Worm (Caenorhabditis elegans) whole organism, L3 larva: ENCODE measurements around the gene R11G1.2.

Experiments used
- R02D3.7 ChIP-seq: fragments of 150-350 bp; optimal IDR thresholded peaks from 2 replicates; lab custom pipeline; 2014; ENCODE audit warnings: missing biosample characterization, missing genetic modification characterization
- ZK546.5 ChIP-seq: sonication (generic microtip); optimal IDR thresholded peaks from 2 replicates; lab custom pipeline; 2017; ENCODE audit warnings: missing biosample characterization, missing genetic modification characterization
- aly-2 ChIP-seq: fragments of 150-350 bp; optimal IDR thresholded peaks from 2 replicates; lab custom pipeline; 2014; ENCODE audit warnings: missing biosample characterization, missing genetic modification characterization
- ama-1 ChIP-seq: fragments of 150-350 bp; optimal IDR thresholded peaks from 2 replicates; lab custom pipeline; 2018
- ceh-16 ChIP-seq: sonication (generic microtip); optimal IDR thresholded peaks from 2 replicates; lab custom pipeline; 2017; ENCODE audit warnings: missing biosample characterization, missing genetic modification characterization
- ceh-28 ChIP-seq: fragments of 150-350 bp; optimal IDR thresholded peaks from 2 replicates; lab custom pipeline; 2014; ENCODE audit warnings: missing biosample characterization, missing genetic modification reagents, missing genetic modification characterization
- ceh-82 ChIP-seq: fragments of 150-350 bp; optimal IDR thresholded peaks from 2 replicates; lab custom pipeline; 2014; ENCODE audit warnings: missing biosample characterization, missing genetic modification characterization
- ceh-9 ChIP-seq: sonication (generic microtip); optimal IDR thresholded peaks from 2 replicates; lab custom pipeline; 2018; ENCODE audit warnings: missing biosample characterization, missing genetic modification characterization
- daf-12 ChIP-seq: fragments of 150-350 bp; optimal IDR thresholded peaks from 2 replicates; lab custom pipeline; 2014; ENCODE audit warnings: missing biosample characterization, missing genetic modification reagents, missing genetic modification characterization
- egl-27 ChIP-seq: sonication (generic microtip); optimal IDR thresholded peaks from 4 replicates; lab custom pipeline; 2017; ENCODE audit warnings: missing biosample characterization, missing genetic modification reagents, missing genetic modification characterization
- egl-5 ChIP-seq: fragments of 150-350 bp; optimal IDR thresholded peaks from 2 replicates; lab custom pipeline; 2017; ENCODE audit warnings: missing biosample characterization, missing genetic modification reagents, missing genetic modification characterization, inconsistent platforms
- elt-1 ChIP-seq: fragments of 150-350 bp; optimal IDR thresholded peaks from 2 replicates; lab custom pipeline; 2014; ENCODE audit warnings: missing biosample characterization, missing genetic modification characterization
- elt-2 ChIP-seq: sonication (generic microtip); optimal IDR thresholded peaks from 2 replicates; lab custom pipeline; 2016; ENCODE audit warnings: missing genetic modification reagents, mild to moderate bottlenecking, missing genetic modification characterization, missing compliant biosample characterization
- elt-3 ChIP-seq, 3 experiments: fragments of 150-350 bp in 1 of 3; sonication (generic microtip) in 2 of 3; optimal IDR thresholded peaks; 2 replicates in 2 of 3; 4 replicates in 1 of 3; lab custom pipeline; 2014 to 2017; ENCODE audit warnings: missing biosample characterization in 3 of 3, missing genetic modification characterization in 3 of 3
- eor-1 ChIP-seq, 2 experiments: fragments of 150-350 bp; optimal IDR thresholded peaks; 2 replicates each; lab custom pipeline; 2014 to 2018; ENCODE audit warnings: missing biosample characterization in 2 of 2, missing genetic modification characterization in 2 of 2
- fkh-10 ChIP-seq: sonication (generic microtip); optimal IDR thresholded peaks from 2 replicates; lab custom pipeline; 2017; ENCODE audit warnings: missing biosample characterization, missing genetic modification reagents, missing genetic modification characterization
- fkh-2 ChIP-seq: fragments of 150-350 bp; optimal IDR thresholded peaks from 2 replicates; lab custom pipeline; 2014; ENCODE audit warnings: missing biosample characterization, missing genetic modification reagents, missing genetic modification characterization
- fos-1 ChIP-seq: fragments of 150-350 bp; optimal IDR thresholded peaks from 2 replicates; lab custom pipeline; 2014; ENCODE audit warnings: missing biosample characterization, missing genetic modification characterization
- hmg-11 ChIP-seq: sonication (generic microtip); optimal IDR thresholded peaks from 2 replicates; lab custom pipeline; 2016; ENCODE audit warnings: missing genetic modification characterization, missing compliant biosample characterization
- jun-1 ChIP-seq: fragments of 150-350 bp; optimal IDR thresholded peaks from 2 replicates; lab custom pipeline; 2014; ENCODE audit warnings: missing biosample characterization, missing genetic modification reagents, missing genetic modification characterization
- lin-15B ChIP-seq: fragments of 150-350 bp; optimal IDR thresholded peaks from 2 replicates; lab custom pipeline; 2014; ENCODE audit warnings: missing biosample characterization, missing genetic modification characterization
- lin-39 ChIP-seq: fragments of 150-350 bp; optimal IDR thresholded peaks from 2 replicates; lab custom pipeline; 2018; ENCODE audit warnings: missing biosample characterization, missing genetic modification reagents, missing genetic modification characterization
- lsy-12 ChIP-seq: sonication (generic microtip); optimal IDR thresholded peaks from 2 replicates; lab custom pipeline; 2016; ENCODE audit warnings: mild to moderate bottlenecking, missing genetic modification characterization, missing compliant biosample characterization
- mdl-1 ChIP-seq: fragments of 150-350 bp; optimal IDR thresholded peaks from 2 replicates; lab custom pipeline; 2014; ENCODE audit warnings: missing biosample characterization, missing genetic modification characterization
- mml-1 ChIP-seq: fragments of 150-350 bp; sonication (generic microtip); optimal IDR thresholded peaks from 3 replicates; lab custom pipeline; 2014; ENCODE audit warnings: missing biosample characterization, missing genetic modification characterization
- nfya-1 ChIP-seq: sonication (generic microtip); optimal IDR thresholded peaks from 2 replicates; lab custom pipeline; 2017; ENCODE audit warnings: missing genetic modification characterization, mild to moderate bottlenecking, missing compliant biosample characterization, antibody characterized with exemption, moderate library complexity; ENCODE audit not compliant: insufficient read depth
- nhr-11 ChIP-seq: fragments of 150-350 bp; optimal IDR thresholded peaks from 2 replicates; lab custom pipeline; 2014; ENCODE audit warnings: missing biosample characterization, missing genetic modification characterization
- nhr-12 ChIP-seq: fragments of 150-350 bp; optimal IDR thresholded peaks from 2 replicates; lab custom pipeline; 2014; ENCODE audit warnings: missing biosample characterization, missing genetic modification characterization
- nhr-23 ChIP-seq: fragments of 150-350 bp; optimal IDR thresholded peaks from 2 replicates; lab custom pipeline; 2014; ENCODE audit warnings: missing biosample characterization, missing genetic modification reagents, missing genetic modification characterization
- nhr-237 ChIP-seq: fragments of 150-350 bp; optimal IDR thresholded peaks from 2 replicates; lab custom pipeline; 2014; ENCODE audit warnings: missing biosample characterization, missing genetic modification characterization
- nhr-25 ChIP-seq: sonication (generic microtip); optimal IDR thresholded peaks from 2 replicates; lab custom pipeline; 2017; ENCODE audit warnings: missing biosample characterization, missing genetic modification characterization
- nhr-28 ChIP-seq: fragments of 150-350 bp; optimal IDR thresholded peaks from 2 replicates; lab custom pipeline; 2014; ENCODE audit warnings: missing biosample characterization, missing genetic modification characterization
- nhr-43 ChIP-seq: sonication (generic microtip); optimal IDR thresholded peaks from 2 replicates; lab custom pipeline; 2016; ENCODE audit warnings: mild to moderate bottlenecking, missing genetic modification characterization, missing compliant biosample characterization; ENCODE audit not compliant: poor library complexity, severe bottlenecking
- nhr-67 ChIP-seq: fragments of 150-350 bp; optimal IDR thresholded peaks from 2 replicates; lab custom pipeline; 2014; ENCODE audit warnings: missing biosample characterization, missing genetic modification characterization
- nhr-76 ChIP-seq: fragments of 150-350 bp; sonication (generic microtip); optimal IDR thresholded peaks from 5 replicates; lab custom pipeline; 2014; ENCODE audit warnings: missing biosample characterization, missing genetic modification characterization
- nhr-77 ChIP-seq: fragments of 150-350 bp; optimal IDR thresholded peaks from 2 replicates; lab custom pipeline; 2014; ENCODE audit warnings: missing biosample characterization, missing genetic modification characterization
- pha-4 ChIP-seq: fragments of 150-350 bp; optimal IDR thresholded peaks from 2 replicates; lab custom pipeline; 2014; ENCODE audit warnings: missing biosample characterization, missing genetic modification reagents, missing genetic modification characterization
- pqm-1 ChIP-seq: fragments of 150-350 bp; optimal IDR thresholded peaks from 2 replicates; lab custom pipeline; 2017; ENCODE audit warnings: missing biosample characterization, missing genetic modification characterization, inconsistent platforms
- sea-2 ChIP-seq: fragments of 150-350 bp; sonication (generic microtip); optimal IDR thresholded peaks from 4 replicates; lab custom pipeline; 2014; ENCODE audit warnings: missing biosample characterization, missing genetic modification reagents, missing genetic modification characterization
- skn-1 ChIP-seq: fragments of 150-350 bp; optimal IDR thresholded peaks from 2 replicates; lab custom pipeline; 2014; ENCODE audit warnings: missing biosample characterization, missing genetic modification characterization
- snpc-4 ChIP-seq: fragments of 150-350 bp; optimal IDR thresholded peaks from 2 replicates; lab custom pipeline; 2014; ENCODE audit warnings: missing biosample characterization, missing genetic modification characterization
- tbx-2 ChIP-seq: sonication (generic microtip); optimal IDR thresholded peaks from 2 replicates; lab custom pipeline; 2016; ENCODE audit warnings: mild to moderate bottlenecking, missing genetic modification characterization, missing compliant biosample characterization
- unc-39 ChIP-seq: sonication (generic microtip); optimal IDR thresholded peaks from 4 replicates; lab custom pipeline; 2017; ENCODE audit warnings: missing biosample characterization, missing genetic modification characterization
- unc-62 ChIP-seq: fragments of 150-350 bp; sonication (generic microtip); optimal IDR thresholded peaks from 4 replicates; lab custom pipeline; 2014; ENCODE audit warnings: missing biosample characterization, missing genetic modification reagents, missing genetic modification characterization
- zag-1 ChIP-seq: fragments of 150-350 bp; optimal IDR thresholded peaks from 2 replicates; lab custom pipeline; 2014; ENCODE audit warnings: missing biosample characterization, missing genetic modification characterization
- ztf-11 ChIP-seq: fragments of 150-350 bp; optimal IDR thresholded peaks from 2 replicates; lab custom pipeline; 2014; ENCODE audit warnings: missing biosample characterization, missing genetic modification characterization
- ztf-4 ChIP-seq: fragments of 150-350 bp; optimal IDR thresholded peaks from 2 replicates; lab custom pipeline; 2014; ENCODE audit warnings: missing biosample characterization, missing genetic modification characterization

The R11G1.2 gene

ce11 chrX:3650100-3650809 lies at the start of gene R11G1.2, which contains the start of gene sax-1:
TSS of gene R11G1.2 (plus strand) at chrX:3650614.
TSS of gene sax-1 (minus strand) at chrX:3650150.
- TF ChIP-seq fkh-2 (tag; lab: Kevin White, UChicago) (no peak), egl-5 (no peak), elt-2 (tag; lab: Kevin White, UChicago) (peak; percentile 41), pqm-1 (tag; lab: Kevin White, UChicago) (no peak), eor-1 (tag; optimal IDR thresholded peaks at IDR 0.05; lab: Kevin White, UChicago) (no peak), ceh-28 (tag; lab: Kevin White, UChicago) (peak; percentile 29), daf-12 (tag; lab: Kevin White, UChicago) (no peak), jun-1 (tag; lab: Kevin White, UChicago) (peak; percentile 41), unc-39 (tag; lab: Kevin White, UChicago) (no peak), nhr-28 (tag; lab: Kevin White, UChicago) (no peak), nhr-67 (tag; lab: Kevin White, UChicago) (no peak), elt-1 (no peak), lsy-12 (no peak), pha-4 (tag; lab: Kevin White, UChicago) (peak; percentile 82), R02D3.7 (tag; lab: Kevin White, UChicago) (no peak), hmg-11 (tag; lab: Kevin White, UChicago) (peak; percentile 83), nhr-76 (tag; lab: Kevin White, UChicago) (no peak), unc-62 (no peak), ceh-16 (tag; lab: Kevin White, UChicago) (no peak), ZK546.5 (tag; lab: Kevin White, UChicago) (no peak), ama-1 (no peak), mdl-1 (tag; lab: Kevin White, UChicago) (peak; percentile 64), nhr-12 (tag; lab: Kevin White, UChicago) (no peak), ceh-82 (tag; lab: Kevin White, UChicago) (no peak), nhr-25 (tag; lab: Kevin White, UChicago) (peak; percentile 44), lin-39 (tag; lab: Kevin White, UChicago) (peak; percentile 69), tbx-2 (tag; lab: Kevin White, UChicago) (no peak), elt-3 (tag; optimal IDR thresholded peaks at IDR 0.05; lab: Kevin White, UChicago) (no peak), nhr-237 (tag; lab: Kevin White, UChicago) (no peak), nfya-1 (tag; lab: Kevin White, UChicago) (peak; percentile 68), lin-15B (tag; lab: Kevin White, UChicago) (peak; percentile 25), nhr-77 (tag; lab: Kevin White, UChicago) (no peak), fos-1 (tag; lab: Kevin White, UChicago) (no peak), skn-1 (tag; lab: Kevin White, UChicago) (peak; percentile 33), egl-27 (tag; lab: Kevin White, UChicago) (no peak), ztf-4 (tag; lab: Kevin White, UChicago) (no peak), nhr-11 (tag; lab: Kevin White, UChicago) (no peak), nhr-43 (tag; lab: Kevin White, UChicago) (no peak), ztf-11 (tag; lab: Kevin White, UChicago) (no peak), ceh-9 (tag; lab: Kevin White, UChicago) (no peak), snpc-4 (tag; lab: Kevin White, UChicago) (peak; percentile 0), nhr-23 (peak; percentile 17), mml-1 (tag; lab: Kevin White, UChicago) (no peak), fkh-10 (GFP tag; lab: Kevin White, UChicago) (no peak), aly-2 (tag; lab: Kevin White, UChicago) (no peak), zag-1 (tag; lab: Kevin White, UChicago) (no peak), sea-2 (GFP tag; lab: Kevin White, UChicago) (no peak)
